Worm (Caenorhabditis elegans) whole organism, L2 larva: Measurements from ENCODE around the gene ran-1.

Experiments
- C34F6.9 ChIP-seq: fragments of 150-350 bp; optimal IDR thresholded peaks from 2 replicates; lab custom pipeline; 2014; ENCODE audit warnings: missing biosample characterization, missing genetic modification characterization
- F13H6.1 ChIP-seq: sonication (generic microtip); optimal IDR thresholded peaks from 2 replicates; lab custom pipeline; 2016; ENCODE audit warnings: missing genetic modification characterization, missing compliant biosample characterization
- R02D3.7 ChIP-seq: fragments of 150-350 bp; optimal IDR thresholded peaks from 2 replicates; lab custom pipeline; 2014; ENCODE audit warnings: missing biosample characterization, missing genetic modification characterization
- Y55F3AM.14 ChIP-seq: fragments of 200-800 bp; sonication (Bioruptor generic); optimal IDR thresholded peaks from 2 replicates; lab custom pipeline; 2018; ENCODE audit warnings: mild to moderate bottlenecking, missing genetic modification characterization, missing compliant biosample characterization
- ZK546.5 ChIP-seq: sonication (generic microtip); optimal IDR thresholded peaks from 2 replicates; lab custom pipeline; 2017; ENCODE audit warnings: missing biosample characterization, missing genetic modification characterization
- alr-1 ChIP-seq: fragments of 150-350 bp; optimal IDR thresholded peaks from 2 replicates; lab custom pipeline; 2014; ENCODE audit warnings: missing biosample characterization, missing genetic modification characterization
- aly-2 ChIP-seq: fragments of 150-350 bp; optimal IDR thresholded peaks from 2 replicates; lab custom pipeline; 2014; ENCODE audit warnings: missing biosample characterization, missing genetic modification characterization
- ama-1 ChIP-seq: fragments of 150-350 bp; optimal IDR thresholded peaks from 2 replicates; lab custom pipeline; 2018; ENCODE audit warnings: inconsistent platforms
- blmp-1 ChIP-seq: sonication (generic microtip); optimal IDR thresholded peaks from 2 replicates; lab custom pipeline; 2017; ENCODE audit warnings: missing genetic modification characterization, mild to moderate bottlenecking, missing compliant biosample characterization, antibody characterized with exemption, moderate library complexity; ENCODE audit not compliant: insufficient read depth
- ceh-16 ChIP-seq: fragments of 150-350 bp; optimal IDR thresholded peaks from 2 replicates; lab custom pipeline; 2014; ENCODE audit warnings: missing biosample characterization, missing genetic modification characterization
- ceh-82 ChIP-seq: fragments of 150-350 bp; optimal IDR thresholded peaks from 2 replicates; lab custom pipeline; 2014; ENCODE audit warnings: missing biosample characterization, missing genetic modification characterization
- crh-2 ChIP-seq: sonication (generic microtip); optimal IDR thresholded peaks from 2 replicates; lab custom pipeline; 2017; ENCODE audit warnings: missing biosample characterization, missing genetic modification characterization
- dmd-4 ChIP-seq: sonication (generic microtip); optimal IDR thresholded peaks from 2 replicates; lab custom pipeline; 2017; ENCODE audit warnings: missing biosample characterization, missing genetic modification characterization
- egl-27 ChIP-seq: sonication (generic microtip); optimal IDR thresholded peaks from 3 replicates; lab custom pipeline; 2017; ENCODE audit warnings: missing biosample characterization, missing genetic modification reagents, missing genetic modification characterization
- elt-1 ChIP-seq: fragments of 150-350 bp; optimal IDR thresholded peaks from 2 replicates; lab custom pipeline; 2014; ENCODE audit warnings: missing biosample characterization, missing genetic modification characterization
- elt-3 ChIP-seq: sonication (generic microtip); optimal IDR thresholded peaks from 2 replicates; lab custom pipeline; 2017; ENCODE audit warnings: missing biosample characterization, missing genetic modification characterization
- fos-1 ChIP-seq: fragments of 150-350 bp; optimal IDR thresholded peaks from 2 replicates; lab custom pipeline; 2014; ENCODE audit warnings: missing biosample characterization, missing genetic modification characterization
- gmeb-1 ChIP-seq: fragments of 150-350 bp; optimal IDR thresholded peaks from 2 replicates; lab custom pipeline; 2014; ENCODE audit warnings: missing biosample characterization, missing genetic modification characterization
- lin-11 ChIP-seq: fragments of 150-350 bp; sonication (generic microtip); optimal IDR thresholded peaks from 2 replicates; lab custom pipeline; 2014; ENCODE audit warnings: missing biosample characterization, missing genetic modification characterization, inconsistent platforms, mixed read lengths
- lin-13 ChIP-seq: fragments of 150-350 bp; optimal IDR thresholded peaks from 2 replicates; lab custom pipeline; 2014; ENCODE audit warnings: missing biosample characterization, missing genetic modification reagents, missing genetic modification characterization
- lin-39 ChIP-seq: fragments of 150-350 bp; optimal IDR thresholded peaks from 2 replicates; lab custom pipeline; 2014; ENCODE audit warnings: missing biosample characterization, missing genetic modification reagents, missing genetic modification characterization
- lsy-2 ChIP-seq, 2 experiments: fragments of 150-350 bp in 1 of 2; sonication (generic microtip) in 1 of 2; optimal IDR thresholded peaks; 2 replicates each; lab custom pipeline; 2014 to 2017; ENCODE audit warnings: missing biosample characterization in 2 of 2, missing genetic modification characterization in 2 of 2
- mab-5 ChIP-seq: fragments of 150-350 bp; optimal IDR thresholded peaks from 2 replicates; lab custom pipeline; 2014; ENCODE audit warnings: missing biosample characterization, missing genetic modification characterization
- mbf-1 ChIP-seq: sonication (generic microtip); optimal IDR thresholded peaks from 2 replicates; lab custom pipeline; 2017; ENCODE audit warnings: missing biosample characterization, missing genetic modification characterization
- mdl-1 ChIP-seq, 2 experiments: fragments of 150-350 bp in 1 of 2; sonication (generic microtip) in 1 of 2; optimal IDR thresholded peaks; 2 replicates each; lab custom pipeline; 2017; ENCODE audit warnings: missing biosample characterization in 2 of 2, missing genetic modification characterization in 2 of 2
- nhr-10 ChIP-seq: sonication (generic microtip); optimal IDR thresholded peaks from 2 replicates; lab custom pipeline; 2017; ENCODE audit warnings: missing biosample characterization, missing genetic modification characterization
- nhr-11 ChIP-seq: fragments of 150-350 bp; optimal IDR thresholded peaks from 2 replicates; lab custom pipeline; 2014; ENCODE audit warnings: missing biosample characterization, missing genetic modification characterization
- nhr-12 ChIP-seq: fragments of 150-350 bp; optimal IDR thresholded peaks from 2 replicates; lab custom pipeline; 2014; ENCODE audit warnings: missing biosample characterization, missing genetic modification characterization
- nhr-129 ChIP-seq: fragments of 150-350 bp; optimal IDR thresholded peaks from 2 replicates; lab custom pipeline; 2014; ENCODE audit warnings: missing biosample characterization, missing genetic modification characterization
- nhr-21 ChIP-seq: fragments of 150-350 bp; optimal IDR thresholded peaks from 2 replicates; lab custom pipeline; 2014; ENCODE audit warnings: missing biosample characterization, missing genetic modification characterization
- nhr-23 ChIP-seq: fragments of 150-350 bp; optimal IDR thresholded peaks from 2 replicates; lab custom pipeline; 2014; ENCODE audit warnings: missing biosample characterization, missing genetic modification reagents, missing genetic modification characterization
- nhr-237 ChIP-seq: fragments of 150-350 bp; optimal IDR thresholded peaks from 2 replicates; lab custom pipeline; 2014; ENCODE audit warnings: missing biosample characterization, missing genetic modification characterization
- nhr-25 ChIP-seq: fragments of 150-350 bp; sonication (generic microtip); optimal IDR thresholded peaks from 3 replicates; lab custom pipeline; 2014; ENCODE audit warnings: missing biosample characterization, missing genetic modification characterization
- nhr-6 ChIP-seq: fragments of 150-350 bp; optimal IDR thresholded peaks from 2 replicates; lab custom pipeline; 2014; ENCODE audit warnings: missing biosample characterization, missing genetic modification characterization
- nhr-77 ChIP-seq: fragments of 150-350 bp; optimal IDR thresholded peaks from 2 replicates; lab custom pipeline; 2014; ENCODE audit warnings: missing biosample characterization, missing genetic modification characterization
- peb-1 ChIP-seq: fragments of 150-350 bp; optimal IDR thresholded peaks from 2 replicates; lab custom pipeline; 2014; ENCODE audit warnings: missing biosample characterization, missing genetic modification characterization
- sem-4 ChIP-seq: fragments of 150-350 bp; optimal IDR thresholded peaks from 2 replicates; lab custom pipeline; 2014; ENCODE audit warnings: missing biosample characterization, missing genetic modification reagents, missing genetic modification characterization
- skn-1 ChIP-seq: sonication (generic microtip); optimal IDR thresholded peaks from 2 replicates; lab custom pipeline; 2017; ENCODE audit warnings: missing biosample characterization, missing genetic modification characterization
- sma-3 ChIP-seq: sonication (generic microtip); optimal IDR thresholded peaks from 2 replicates; lab custom pipeline; 2016; ENCODE audit warnings: missing genetic modification reagents, missing genetic modification characterization, missing compliant biosample characterization
- sma-9 ChIP-seq, 2 experiments: fragments of 150-350 bp in 1 of 2; sonication (generic microtip) in 1 of 2; optimal IDR thresholded peaks; 2 replicates each; lab custom pipeline; 2014 to 2016; ENCODE audit warnings: missing genetic modification characterization in 2 of 2, mild to moderate bottlenecking in 1 of 2, missing biosample characterization in 1 of 2, missing compliant biosample characterization in 1 of 2, missing genetic modification reagents in 1 of 2, moderate library complexity in 1 of 2
- snpc-4 ChIP-seq: fragments of 150-350 bp; optimal IDR thresholded peaks from 2 replicates; lab custom pipeline; 2014; ENCODE audit warnings: missing biosample characterization, missing genetic modification characterization
- unc-55 ChIP-seq: fragments of 150-350 bp; sonication (generic microtip); optimal IDR thresholded peaks from 3 replicates; lab custom pipeline; 2014; ENCODE audit warnings: missing biosample characterization, missing genetic modification reagents, missing genetic modification characterization
- unc-62 ChIP-seq: fragments of 150-350 bp; optimal IDR thresholded peaks from 2 replicates; lab custom pipeline; 2014; ENCODE audit warnings: missing biosample characterization, missing genetic modification reagents, missing genetic modification characterization
- zag-1 ChIP-seq: fragments of 150-350 bp; optimal IDR thresholded peaks from 2 replicates; lab custom pipeline; 2014; ENCODE audit warnings: missing biosample characterization, missing genetic modification characterization
- ztf-1 ChIP-seq: fragments of 200-800 bp; sonication (Bioruptor generic); conservative IDR thresholded peaks from 2 replicates; pipeline ENCODE4 v1.3.6; 2022; ENCODE audit warnings: missing genetic modification characterization, missing compliant biosample characterization
- ztf-11 ChIP-seq: sonication (generic microtip); optimal IDR thresholded peaks from 2 replicates; lab custom pipeline; 2017; ENCODE audit warnings: missing biosample characterization, missing genetic modification characterization
- ztf-4 ChIP-seq: fragments of 150-350 bp; optimal IDR thresholded peaks from 2 replicates; lab custom pipeline; 2014; ENCODE audit warnings: missing biosample characterization, missing genetic modification characterization

The ran-1 gene

ce11 chrIII:10730510-10730909 lies 17.0 kb downstream of the ran-1 start, which contains the start of gene tat-3:
Gene tat-3 (minus strand): TSS chrIII:10730705.
- TF ChIP-seq nhr-77 (tag; lab: Kevin White, UChicago) (no peak), ama-1 (lab: Kevin White, UChicago) (no peak), Y55F3AM.14 (GFP tag; lab: Kevin White, UChicago) (no peak), nhr-11 (tag; lab: Kevin White, UChicago) (no peak), crh-2 (tag; lab: Kevin White, UChicago) (no peak), ztf-1 (GFP tag; lab: Robert Waterston, UW) (no peak), unc-55 (GFP tag; lab: Kevin White, UChicago) (no peak), nhr-23 (tag; lab: Kevin White, UChicago) (no peak), ztf-11 (tag; lab: Kevin White, UChicago) (no peak), C34F6.9 (no peak), ceh-82 (tag; lab: Kevin White, UChicago) (no peak), elt-3 (tag; lab: Kevin White, UChicago) (no peak)
- TF ChIP-seq, all 48 proteins: peak for 0

DNA sequence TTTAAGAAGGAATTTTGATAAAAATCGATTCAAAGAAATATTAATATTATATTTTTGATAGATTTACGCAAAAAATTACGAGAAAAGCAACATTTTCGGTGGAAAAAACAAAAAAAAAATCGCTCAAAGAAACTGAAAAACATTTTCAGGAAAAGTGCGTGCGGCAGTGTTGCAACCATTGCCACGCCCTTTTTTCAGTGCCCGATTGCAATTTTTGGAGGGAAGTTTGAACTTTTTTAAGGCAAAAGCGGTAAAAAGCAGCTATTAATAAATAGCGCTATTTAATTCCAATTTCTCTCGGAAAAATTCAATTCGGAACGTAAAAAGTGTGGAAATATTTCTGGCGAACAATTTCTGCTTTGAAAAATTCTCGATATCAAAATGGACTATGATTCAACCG lies 26.5 kb downstream of the ran-1 start:
- TF ChIP-seq dmd-4 (tag; lab: Kevin White, UChicago) (no peak), ceh-82 (tag; lab: Kevin White, UChicago) (no peak), aly-2 (tag; lab: Kevin White, UChicago) (no peak), F13H6.1 (tag; lab: Kevin White, UChicago) (no peak), mab-5 (tag; lab: Kevin White, UChicago) (no peak)
- TF ChIP-seq, all 48 proteins: peak for 0

- TF ChIP-seq nhr-237 (tag; lab: Kevin White, UChicago) (peak; percentile 31), blmp-1 (tag; lab: Kevin White, UChicago) (peak; percentile 35), nhr-25 (tag; lab: Kevin White, UChicago) (peak; percentile 38), ama-1 (lab: Kevin White, UChicago) (no peak), mbf-1 (tag; lab: Kevin White, UChicago) (no peak), aly-2 (tag; lab: Kevin White, UChicago) (no peak), sma-3 (GFP tag; lab: Kevin White, UChicago) (peak; percentile 83), unc-62 (GFP tag; lab: Kevin White, UChicago) (no peak), lsy-2 (tag; optimal IDR thresholded peaks at IDR 0.05; lab: Kevin White, UChicago) (peak; percentile 57 to 87), gmeb-1 (peak; percentile 77), nhr-10 (tag; lab: Kevin White, UChicago) (no peak), ceh-16 (tag; lab: Kevin White, UChicago) (peak; percentile 56), nhr-23 (tag; lab: Kevin White, UChicago) (no peak), F13H6.1 (tag; lab: Kevin White, UChicago) (peak; percentile 96), dmd-4 (tag; lab: Kevin White, UChicago) (no peak), nhr-11 (tag; lab: Kevin White, UChicago) (no peak), lin-11 (peak; percentile 58), unc-55 (GFP tag; lab: Kevin White, UChicago) (peak; percentile 87), elt-3 (tag; lab: Kevin White, UChicago) (no peak), nhr-12 (tag; lab: Kevin White, UChicago) (no peak), ZK546.5 (no peak), egl-27 (tag; lab: Kevin White, UChicago) (peak; percentile 83), ceh-82 (tag; lab: Kevin White, UChicago) (no peak), sem-4 (tag; lab: Kevin White, UChicago) (peak; percentile 85), nhr-6 (tag; lab: Kevin White, UChicago) (no peak), sma-9 (GFP tag; optimal IDR thresholded peaks at IDR 0.05; lab: Kevin White, UChicago) (peak; percentile 95), sma-9 (tag; optimal IDR thresholded peaks at IDR 0.05; lab: Kevin White, UChicago) (no peak), mab-5 (tag; lab: Kevin White, UChicago) (peak; percentile 66), peb-1 (no peak), nhr-129 (tag; lab: Kevin White, UChicago) (peak; percentile 85), ztf-4 (tag; lab: Kevin White, UChicago) (peak; percentile 87), lin-39 (tag; lab: Kevin White, UChicago) (no peak), skn-1 (tag; lab: Kevin White, UChicago) (no peak), crh-2 (tag; lab: Kevin White, UChicago) (peak; percentile 83), C34F6.9 (peak; percentile 92), Y55F3AM.14 (GFP tag; lab: Kevin White, UChicago) (peak; percentile 9), ztf-1 (GFP tag; lab: Robert Waterston, UW) (no peak), zag-1 (tag; lab: Kevin White, UChicago) (peak; percentile 43), nhr-21 (tag; lab: Kevin White, UChicago) (peak; percentile 73), snpc-4 (tag; lab: Kevin White, UChicago) (peak; percentile 19), R02D3.7 (no peak), lin-13 (peak; percentile 66), alr-1 (tag; lab: Kevin White, UChicago) (no peak), elt-1 (tag; lab: Kevin White, UChicago) (no peak), mdl-1 (tag; optimal IDR thresholded peaks at IDR 0.05; lab: Kevin White, UChicago) (peak; percentile 50 to 69), fos-1 (tag; lab: Kevin White, UChicago) (peak; percentile 88), nhr-77 (tag; lab: Kevin White, UChicago) (peak; percentile 31)
These were observed 27.4 kb downstream of the ran-1 start for ce11 chrIII:10720170-10720569.
